Worm (Caenorhabditis elegans) whole organism, L4 larva: ENCODE results near the gene C55C3.6.

ENCODE experiments used
- D1046.2 ChIP-seq: fragments of 200-800 bp; sonication (Bioruptor generic); IDR thresholded peaks from 2 replicates; pipeline ENCODE4 v1.3.6; 2022; ENCODE audit warnings: missing genetic modification characterization, missing compliant biosample characterization
- F49E8.2 ChIP-seq: sonication (generic microtip); optimal IDR thresholded peaks from 2 replicates; lab custom pipeline; 2016; ENCODE audit warnings: missing compliant biosample characterization, mild to moderate bottlenecking, missing genetic modification characterization, borderline replicate concordance
- R02D3.7 ChIP-seq: fragments of 150-350 bp; sonication (generic microtip); optimal IDR thresholded peaks from 3 replicates; lab custom pipeline; 2014; ENCODE audit warnings: missing biosample characterization, missing genetic modification characterization
- T20F7.1 ChIP-seq: fragments of 200-800 bp; sonication (Bioruptor generic); optimal IDR thresholded peaks from 2 replicates; lab custom pipeline; 2018; ENCODE audit warnings: mild to moderate bottlenecking, missing genetic modification characterization, missing compliant biosample characterization
- T26A8.4 ChIP-seq: fragments of 200-800 bp; sonication (Bioruptor generic); IDR thresholded peaks from 2 replicates; pipeline ENCODE4 v1.3.6; 2022; ENCODE audit warnings: missing genetic modification characterization, missing compliant biosample characterization
- Y105C5A.15 ChIP-seq: fragments of 200-800 bp; sonication (Bioruptor generic); IDR thresholded peaks from 2 replicates; pipeline ENCODE4 v1.3.6; 2022; ENCODE audit warnings: missing genetic modification characterization, missing compliant biosample characterization
- Y48G9A.11 ChIP-seq: fragments of 200-800 bp; sonication (Bioruptor generic); IDR thresholded peaks from 2 replicates; pipeline ENCODE4 v1.3.6; 2022; ENCODE audit warnings: missing genetic modification reagents, missing genetic modification characterization, missing compliant biosample characterization
- Y75B8A.6 ChIP-seq: fragments of 200-800 bp; sonication (Bioruptor generic); IDR thresholded peaks from 2 replicates; pipeline ENCODE4 v1.3.6; 2022; ENCODE audit warnings: missing genetic modification reagents, missing genetic modification characterization, missing compliant biosample characterization
- ZK337.2 ChIP-seq: fragments of 200-800 bp; sonication (Bioruptor generic); IDR thresholded peaks from 2 replicates; pipeline ENCODE4 v1.3.6; 2022; ENCODE audit warnings: missing genetic modification reagents, missing genetic modification characterization, missing compliant biosample characterization
- aha-1 ChIP-seq: fragments of 150-350 bp; peaks from one replicate; lab custom pipeline; 2014; ENCODE audit warnings: missing biosample characterization, missing genetic modification characterization
- attf-4 ChIP-seq: sonication (generic microtip); optimal IDR thresholded peaks from 3 replicates; lab custom pipeline; 2017; ENCODE audit warnings: missing biosample characterization, missing genetic modification characterization
- ceh-44 ChIP-seq: fragments of 200-800 bp; sonication (Bioruptor generic); IDR thresholded peaks from 2 replicates; pipeline ENCODE4 v1.3.6; 2022; ENCODE audit warnings: missing genetic modification reagents, missing genetic modification characterization, missing compliant biosample characterization
- ceh-82 ChIP-seq: sonication (generic microtip); optimal IDR thresholded peaks from 2 replicates; lab custom pipeline; 2017; ENCODE audit warnings: missing biosample characterization, missing genetic modification characterization
- ctbp-1 ChIP-seq: fragments of 200-800 bp; sonication (Bioruptor generic); IDR thresholded peaks from 2 replicates; pipeline ENCODE4 v1.3.6; 2022; ENCODE audit warnings: missing genetic modification reagents, missing genetic modification characterization, missing compliant biosample characterization
- daf-16 ChIP-seq, 3 experiments: sonication (generic microtip); optimal IDR thresholded peaks; 2 replicates each; lab custom pipeline; 2016 to 2017; ENCODE audit warnings: missing genetic modification characterization in 3 of 3, missing genetic modification reagents in 3 of 3, mild to moderate bottlenecking in 2 of 3, missing compliant biosample characterization in 2 of 3, missing biosample characterization in 1 of 3, moderate library complexity in 1 of 3
- daf-19 ChIP-seq: fragments of 200-800 bp; sonication (Bioruptor generic); conservative IDR thresholded peaks from 2 replicates; pipeline ENCODE4 v1.3.6; 2022; ENCODE audit warnings: missing genetic modification characterization, missing compliant biosample characterization
- dmd-6 ChIP-seq: fragments of 200-800 bp; sonication (Bioruptor generic); IDR thresholded peaks from 2 replicates; pipeline ENCODE4 v1.3.6; 2022; ENCODE audit warnings: missing genetic modification reagents, missing genetic modification characterization, missing compliant biosample characterization
- dve-1 ChIP-seq: sonication (generic microtip); optimal IDR thresholded peaks from 2 replicates; lab custom pipeline; 2017; ENCODE audit warnings: antibody characterized with exemption, mild to moderate bottlenecking, missing genetic modification characterization, missing compliant biosample characterization; ENCODE audit not compliant: insufficient read depth
- egl-43 ChIP-seq: fragments of 200-800 bp; sonication (Bioruptor generic); IDR thresholded peaks from 2 replicates; pipeline ENCODE4 v1.3.6; 2022; ENCODE audit warnings: missing genetic modification reagents, missing genetic modification characterization, missing compliant biosample characterization
- gei-8 ChIP-seq: fragments of 200-800 bp; sonication (Bioruptor generic); optimal IDR thresholded peaks from 2 replicates; lab custom pipeline; 2018; ENCODE audit warnings: mild to moderate bottlenecking, missing genetic modification characterization, missing compliant biosample characterization
- hif-1 ChIP-seq, 2 experiments: sonication (generic microtip); optimal IDR thresholded peaks; 2 replicates each; lab custom pipeline; 2016 to 2017; ENCODE audit warnings: missing compliant biosample characterization in 2 of 2, missing genetic modification characterization in 2 of 2, missing genetic modification reagents in 2 of 2, missing genotype in 2 of 2, mild to moderate bottlenecking in 1 of 2
- hlh-30 ChIP-seq: sonication (generic microtip); optimal IDR thresholded peaks from 2 replicates; lab custom pipeline; 2017; ENCODE audit warnings: antibody characterized with exemption, mild to moderate bottlenecking, missing genetic modification characterization, missing compliant biosample characterization; ENCODE audit not compliant: insufficient read depth
- lin-13 ChIP-seq: fragments of 150-350 bp; optimal IDR thresholded peaks from 2 replicates; lab custom pipeline; 2014; ENCODE audit warnings: missing biosample characterization, missing genetic modification reagents, missing genetic modification characterization
- lin-38 ChIP-seq: fragments of 200-800 bp; sonication (Bioruptor generic); IDR thresholded peaks from 2 replicates; pipeline ENCODE4 v1.3.6; 2022; ENCODE audit warnings: missing genetic modification reagents, missing genetic modification characterization, missing compliant biosample characterization
- lin-39 ChIP-seq: fragments of 150-350 bp; optimal IDR thresholded peaks from 2 replicates; lab custom pipeline; 2014; ENCODE audit warnings: missing biosample characterization, missing genetic modification reagents, missing genetic modification characterization
- lsy-2 ChIP-seq, 2 experiments: fragments of 150-350 bp in 1 of 2; sonication (generic microtip) in 1 of 2; optimal IDR thresholded peaks; 2 replicates each; lab custom pipeline; 2014 to 2017; ENCODE audit warnings: missing biosample characterization in 2 of 2, missing genetic modification characterization in 2 of 2
- madf-5 ChIP-seq, 2 experiments: fragments of 200-800 bp; sonication (Bioruptor generic); IDR thresholded peaks; 2 replicates each; pipeline ENCODE4 v1.3.6; 2022; ENCODE audit warnings: missing compliant biosample characterization in 2 of 2, missing genetic modification characterization in 2 of 2
- mdl-1 ChIP-seq, 2 experiments: fragments of 150-350 bp in 1 of 2; sonication (generic microtip) in 1 of 2; optimal IDR thresholded peaks; 2 replicates each; lab custom pipeline; 2014 to 2017; ENCODE audit warnings: missing biosample characterization in 2 of 2, missing genetic modification characterization in 2 of 2
- mep-1 ChIP-seq: fragments of 150-350 bp; sonication (generic microtip); optimal IDR thresholded peaks from 3 replicates; lab custom pipeline; 2014; ENCODE audit warnings: missing biosample characterization, missing genetic modification characterization
- nhr-102 ChIP-seq: sonication (generic microtip); optimal IDR thresholded peaks from 2 replicates; lab custom pipeline; 2016; ENCODE audit warnings: mild to moderate bottlenecking, missing genetic modification characterization, moderate library complexity, missing compliant biosample characterization
- nhr-237 ChIP-seq: sonication (generic microtip); optimal IDR thresholded peaks from 2 replicates; lab custom pipeline; 2017; ENCODE audit warnings: missing biosample characterization, missing genetic modification characterization
- nhr-41 ChIP-seq: fragments of 200-800 bp; sonication (Bioruptor generic); IDR thresholded peaks from 2 replicates; pipeline ENCODE4 v1.3.6; 2022; ENCODE audit warnings: missing genetic modification reagents, missing genetic modification characterization, missing compliant biosample characterization
- nhr-48 ChIP-seq: sonication (generic microtip); optimal IDR thresholded peaks from 2 replicates; lab custom pipeline; 2016; ENCODE audit warnings: mild to moderate bottlenecking, missing genetic modification characterization, missing compliant biosample characterization
- nhr-77 ChIP-seq: fragments of 150-350 bp; optimal IDR thresholded peaks from 2 replicates; lab custom pipeline; 2014; ENCODE audit warnings: missing biosample characterization, missing genetic modification characterization
- pha-4 ChIP-seq, 2 experiments: fragments of 150-350 bp in 1 of 2; fragments of 200-800 bp in 1 of 2; sonication (Bioruptor generic) in 1 of 2; IDR thresholded peaks in 1 of 2; optimal IDR thresholded peaks in 1 of 2; 2 replicates each; pipeline versions ENCODE4 v1.3.6 to Lab custom; 2014 to 2022; ENCODE audit warnings: missing genetic modification characterization in 2 of 2, missing genetic modification reagents in 2 of 2, missing biosample characterization in 1 of 2, missing compliant biosample characterization in 1 of 2
- rbr-2 ChIP-seq: sonication (generic microtip); optimal IDR thresholded peaks from 2 replicates; lab custom pipeline; 2016; ENCODE audit warnings: missing genotype, missing genetic modification characterization, missing compliant biosample characterization
- saeg-2 ChIP-seq: fragments of 200-800 bp; sonication (Bioruptor generic); IDR thresholded peaks from 2 replicates; pipeline ENCODE4 v1.3.6; 2022; ENCODE audit warnings: missing genetic modification reagents, missing genetic modification characterization, missing compliant biosample characterization
- sdz-12 ChIP-seq: fragments of 200-800 bp; sonication (Bioruptor generic); optimal IDR thresholded peaks from 2 replicates; lab custom pipeline; 2018; ENCODE audit warnings: mild to moderate bottlenecking, missing genetic modification characterization, missing compliant biosample characterization
- snpc-1.2 ChIP-seq: fragments of 200-800 bp; sonication (Bioruptor generic); IDR thresholded peaks from 2 replicates; pipeline ENCODE4 v1.3.6; 2022; ENCODE audit warnings: missing genetic modification reagents, missing genetic modification characterization, missing compliant biosample characterization
- tag-97 ChIP-seq: fragments of 200-800 bp; sonication (Bioruptor generic); IDR thresholded peaks from 2 replicates; pipeline ENCODE4 v1.3.6; 2022; ENCODE audit warnings: missing genetic modification characterization, missing compliant biosample characterization
- vab-7 ChIP-seq: fragments of 200-800 bp; sonication (Bioruptor generic); IDR thresholded peaks from 2 replicates; pipeline ENCODE4 v1.3.6; 2022; ENCODE audit warnings: missing genetic modification reagents, missing genetic modification characterization, missing compliant biosample characterization
- zfp-2 ChIP-seq: sonication (generic microtip); optimal IDR thresholded peaks from 2 replicates; lab custom pipeline; 2016; ENCODE audit warnings: mild to moderate bottlenecking, missing genetic modification characterization, missing compliant biosample characterization
- zfp-3 ChIP-seq: fragments of 200-800 bp; sonication (Bioruptor generic); conservative IDR thresholded peaks from 2 replicates; pipeline ENCODE4 v1.3.6; 2022; ENCODE audit warnings: missing genetic modification reagents, missing genetic modification characterization, missing compliant biosample characterization
- zip-2 ChIP-seq: fragments of 150-350 bp; optimal IDR thresholded peaks from 2 replicates; lab custom pipeline; 2014; ENCODE audit warnings: missing biosample characterization, missing genetic modification characterization
- ztf-11 ChIP-seq: fragments of 150-350 bp; optimal IDR thresholded peaks from 2 replicates; lab custom pipeline; 2014; ENCODE audit warnings: missing biosample characterization, missing genetic modification characterization
- ztf-7 ChIP-seq: fragments of 150-350 bp; optimal IDR thresholded peaks from 2 replicates; lab custom pipeline; 2014; ENCODE audit warnings: missing biosample characterization, missing genetic modification characterization

The C55C3.6 gene

ce11 chrIV:5649073-5649583 lies 33.9 kb upstream of the C55C3.6 start, which contains the start of gene csn-5 (continued):
- TF ChIP-seq Y48G9A.11 (GFP tag; lab: Robert Waterston, UW): peak; percentile 92
- TF ChIP-seq hif-1 (tag; optimal IDR thresholded peaks at IDR 0.05; lab: Kevin White, UChicago): no peak
- TF ChIP-seq nhr-102 (tag; lab: Kevin White, UChicago): no peak
- TF ChIP-seq tag-97 (GFP tag; lab: Robert Waterston, UW): no peak
- TF ChIP-seq daf-16 (GFP tag; optimal IDR thresholded peaks at IDR 0.05; lab: Kevin White, UChicago): no peak
- peak; percentile 59 for TF ChIP-seq daf-16 (tag; optimal IDR thresholded peaks at IDR 0.05; lab: Kevin White, UChicago)
- no peak for TF ChIP-seq saeg-2 (GFP tag; lab: Robert Waterston, UW)
- no peak for TF ChIP-seq nhr-237 (tag; lab: Kevin White, UChicago)
- TF ChIP-seq T20F7.1 (GFP tag; lab: Kevin White, UChicago): peak; percentile 93
- peak; percentile 19 for TF ChIP-seq hlh-30 (tag; lab: Kevin White, UChicago)
- TF ChIP-seq ZK337.2 (GFP tag; lab: Robert Waterston, UW): no peak
- no peak for TF ChIP-seq lsy-2 (tag; optimal IDR thresholded peaks at IDR 0.05; lab: Kevin White, UChicago)
- TF ChIP-seq F49E8.2 (tag; lab: Kevin White, UChicago): no peak
- no peak for TF ChIP-seq sdz-12
- no peak for TF ChIP-seq T26A8.4
- TF ChIP-seq gei-8: no peak
- no peak for TF ChIP-seq vab-7 (GFP tag; lab: Robert Waterston, UW)

DNA sequence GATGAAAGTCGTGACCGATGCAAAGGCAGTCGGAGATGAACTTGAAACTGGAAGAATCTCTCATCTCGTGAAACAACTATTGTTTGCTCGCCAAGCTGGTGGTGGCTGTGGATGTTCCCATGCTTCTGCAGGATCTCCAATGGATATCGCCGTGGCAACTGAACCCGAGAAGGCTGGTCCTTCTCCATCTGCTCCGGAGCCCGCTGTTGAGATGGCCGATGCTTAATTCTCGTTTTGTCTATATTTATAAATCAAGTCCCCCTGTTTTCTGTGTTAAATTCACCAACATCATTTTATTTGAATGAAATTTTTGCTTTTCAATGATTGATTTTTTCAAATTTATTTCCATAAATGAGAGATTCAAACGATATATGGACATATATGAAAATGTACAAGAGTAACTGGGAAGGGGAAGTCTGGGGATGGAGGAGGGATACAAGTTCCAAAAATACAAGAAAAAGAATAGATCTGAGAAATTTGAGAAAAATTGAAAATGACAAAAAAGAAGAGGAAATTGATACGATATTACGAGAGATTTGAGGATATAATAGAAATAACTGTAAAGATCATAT lies 32.1 kb upstream of the C55C3.6 start:
- TF ChIP-seq pha-4 (GFP tag; IDR thresholded peaks at IDR 0.05; lab: Robert Waterston, UW) (peak; percentile 22), pha-4 (tag; optimal IDR thresholded peaks at IDR 0.05; lab: Kevin White, UChicago) (no peak), zfp-2 (tag; lab: Kevin White, UChicago) (no peak), rbr-2 (no peak), dve-1 (peak; percentile 29), zip-2 (no peak), ZK337.2 (GFP tag; lab: Robert Waterston, UW) (no peak), madf-5 (GFP tag; IDR thresholded peaks at IDR 0.05; lab: Robert Waterston, UW) (0 out of 4 replicates have a peak, but pooled peaks of 1 of the 2 experiments have one; percentile 18), Y75B8A.6 (GFP tag; lab: Robert Waterston, UW) (no peak), ctbp-1 (GFP tag; lab: Robert Waterston, UW) (peak; percentile 25; the same call in 1 of the 2 replicates), nhr-77 (tag; lab: Kevin White, UChicago) (no peak), egl-43 (GFP tag; lab: Robert Waterston, UW) (no peak), zfp-3 (GFP tag; lab: Robert Waterston, UW) (no peak), Y105C5A.15 (peak; percentile 62; the same call in 1 of the 2 replicates), nhr-41 (GFP tag; lab: Robert Waterston, UW) (no peak), daf-19 (no peak), aha-1 (peak; percentile 52), D1046.2 (GFP tag; lab: Robert Waterston, UW) (no peak), T20F7.1 (GFP tag; lab: Kevin White, UChicago) (peak; percentile 60), daf-16 (GFP tag; optimal IDR thresholded peaks at IDR 0.05; lab: Kevin White, UChicago) (no peak), daf-16 (tag; optimal IDR thresholded peaks at IDR 0.05; lab: Kevin White, UChicago) (peak; percentile 16), T26A8.4 (peak; percentile 39; the same call in 1 of the 2 replicates), dmd-6 (GFP tag; lab: Robert Waterston, UW) (no peak; the same call in 1 of the 2 replicates), attf-4 (tag; lab: Kevin White, UChicago) (no peak), snpc-1.2 (no peak), nhr-102 (tag; lab: Kevin White, UChicago) (peak; percentile 31), R02D3.7 (no peak), lin-39 (no peak), lin-13 (GFP tag; lab: Kevin White, UChicago) (no peak), ceh-82 (tag; lab: Kevin White, UChicago) (no peak), lin-38 (GFP tag; lab: Robert Waterston, UW) (peak; percentile 45), tag-97 (GFP tag; lab: Robert Waterston, UW) (no peak), saeg-2 (GFP tag; lab: Robert Waterston, UW) (no peak), ztf-11 (tag; lab: Kevin White, UChicago) (no peak), ceh-44 (no peak), mdl-1 (tag; optimal IDR thresholded peaks at IDR 0.05; lab: Kevin White, UChicago) (no peak), mep-1 (tag; lab: Kevin White, UChicago) (peak; percentile 14), nhr-48 (tag; lab: Kevin White, UChicago) (no peak), ztf-7 (no peak)
